Worm (Caenorhabditis elegans) whole organism, L4/young adult: ENCODE results near the gene cya-1.

Experiments
- dao-5 ChIP-seq: sonication (generic microtip); optimal IDR thresholded peaks from 2 replicates; lab custom pipeline; 2016; ENCODE audit warnings: missing genotype, missing genetic modification characterization, moderate library complexity, missing compliant biosample characterization
- him-1 ChIP-seq: sonication (generic microtip); optimal IDR thresholded peaks from 2 replicates; lab custom pipeline; 2016; ENCODE audit warnings: missing genotype, missing genetic modification reagents, missing genetic modification characterization, missing compliant biosample characterization

- TF ChIP-seq dao-5 (tag; lab: Kevin White, UChicago): no peak
- no peak for TF ChIP-seq him-1 (tag; lab: Kevin White, UChicago)
Observed at ce11 chrIII:9118921-9119606, 10.0 kb upstream of the cya-1 start, which contains the start of gene ced-11.
